Worm (Caenorhabditis elegans) whole organism, midembryonic: ENCODE results near the gene T07F10.5.

Experiments used
- T22C8.4 ChIP-seq: fragments of 200-800 bp; sonication (Bioruptor generic); IDR thresholded peaks from 2 replicates; pipeline ENCODE4 v1.3.6; 2022; ENCODE audit warnings: missing genetic modification characterization, missing compliant biosample characterization
- cog-1 ChIP-seq: sonication (generic microtip); optimal IDR thresholded peaks from 2 replicates; lab custom pipeline; 2016; ENCODE audit warnings: missing genetic modification characterization, missing compliant biosample characterization
- flt-1 ChIP-seq: fragments of 200-800 bp; sonication (Bioruptor generic); IDR thresholded peaks from 2 replicates; pipeline ENCODE4 v1.3.6; 2022; ENCODE audit warnings: missing genetic modification characterization, missing compliant biosample characterization
- klf-2 ChIP-seq: fragments of 200-800 bp; sonication (Bioruptor generic); conservative IDR thresholded peaks from 2 replicates; pipeline ENCODE4 v1.3.6; 2022; ENCODE audit warnings: missing genetic modification reagents, missing genetic modification characterization, missing compliant biosample characterization
- med-1 ChIP-seq: sonication (generic microtip); optimal IDR thresholded peaks from 2 replicates; lab custom pipeline; 2017; ENCODE audit warnings: missing genetic modification characterization, mild to moderate bottlenecking, missing compliant biosample characterization, antibody characterized with exemption, missing genetic modification reagents; ENCODE audit not compliant: insufficient read depth
- ref-1 ChIP-seq: fragments of 200-800 bp; sonication (Bioruptor generic); conservative IDR thresholded peaks from 2 replicates; pipeline ENCODE4 v1.3.6; 2022; ENCODE audit warnings: missing genetic modification reagents, missing genetic modification characterization, missing compliant biosample characterization
- tab-1 ChIP-seq: fragments of 200-800 bp; sonication (Bioruptor generic); IDR thresholded peaks from 2 replicates; pipeline ENCODE4 v1.3.6; 2022; ENCODE audit warnings: missing genetic modification characterization, missing compliant biosample characterization
- ztf-23 ChIP-seq: fragments of 200-800 bp; sonication (Bioruptor generic); IDR thresholded peaks from 2 replicates; pipeline ENCODE4 v1.3.6; 2022; ENCODE audit warnings: missing genetic modification reagents, missing genetic modification characterization, missing compliant biosample characterization
- ztf-29 ChIP-seq: fragments of 200-800 bp; sonication (Bioruptor generic); IDR thresholded peaks from 2 replicates; pipeline ENCODE4 v1.3.6; 2022; ENCODE audit warnings: missing genetic modification reagents, missing genetic modification characterization, missing compliant biosample characterization

T07F10.5 gene

DNA sequence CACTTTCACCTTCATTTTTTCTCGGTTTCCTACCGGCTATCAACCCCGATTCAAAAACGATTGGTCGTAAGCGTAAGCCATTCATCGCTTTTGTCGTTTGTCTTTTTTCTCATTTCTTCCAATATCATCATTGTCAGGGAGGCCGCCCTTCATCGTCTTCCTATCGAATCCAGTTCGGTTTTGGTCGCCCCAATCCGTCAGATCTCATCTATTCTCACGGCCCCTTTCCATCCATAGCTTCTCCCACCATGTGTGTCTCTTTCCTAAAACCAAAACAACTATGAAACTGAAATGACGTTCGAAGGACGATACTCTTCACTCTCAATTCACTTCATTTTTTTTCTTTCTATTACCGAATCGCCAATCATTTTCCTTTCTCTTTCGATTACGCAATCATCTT is 10.1 kb downstream of the T07F10.5 start:
- TF ChIP-seq tab-1 (GFP tag; lab: Robert Waterston, UW) (no peak), flt-1 (no peak), cog-1 (tag; lab: Kevin White, UChicago) (no peak), ztf-29 (no peak), med-1 (no peak), klf-2 (GFP tag; lab: Robert Waterston, UW) (no peak), ref-1 (no peak), ztf-23 (GFP tag; lab: Robert Waterston, UW) (no peak)

DNA sequence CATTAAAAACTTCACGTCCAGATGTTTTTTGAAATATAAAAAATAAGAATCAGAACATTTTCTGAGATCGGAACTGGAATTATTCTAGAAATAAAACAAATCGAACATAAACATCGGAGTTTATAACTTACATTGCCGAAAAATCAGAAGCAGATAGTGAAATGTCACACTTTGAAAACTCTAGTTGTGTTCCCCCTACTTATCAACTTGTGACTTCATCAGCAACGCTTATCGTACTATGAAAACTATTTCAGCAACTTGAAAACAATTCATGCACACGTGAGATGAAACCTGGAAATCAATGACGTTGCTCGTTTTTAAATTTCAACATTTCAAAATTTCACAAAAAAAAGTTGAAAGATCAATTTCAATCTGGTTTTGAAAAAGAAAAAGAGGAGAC is 11.0 kb downstream of the T07F10.5 start:
- no peak for TF ChIP-seq med-1
- TF ChIP-seq ztf-29, result no peak
- no peak for TF ChIP-seq klf-2 (GFP tag; lab: Robert Waterston, UW)
- TF ChIP-seq flt-1, result no peak
- TF ChIP-seq ref-1, result no peak
- no peak for TF ChIP-seq ztf-23 (GFP tag; lab: Robert Waterston, UW)
- TF ChIP-seq tab-1 (GFP tag; lab: Robert Waterston, UW), result no peak
- TF ChIP-seq T22C8.4 (GFP tag; lab: Robert Waterston, UW), result no peak
- TF ChIP-seq cog-1 (tag; lab: Kevin White, UChicago), result no peak

DNA sequence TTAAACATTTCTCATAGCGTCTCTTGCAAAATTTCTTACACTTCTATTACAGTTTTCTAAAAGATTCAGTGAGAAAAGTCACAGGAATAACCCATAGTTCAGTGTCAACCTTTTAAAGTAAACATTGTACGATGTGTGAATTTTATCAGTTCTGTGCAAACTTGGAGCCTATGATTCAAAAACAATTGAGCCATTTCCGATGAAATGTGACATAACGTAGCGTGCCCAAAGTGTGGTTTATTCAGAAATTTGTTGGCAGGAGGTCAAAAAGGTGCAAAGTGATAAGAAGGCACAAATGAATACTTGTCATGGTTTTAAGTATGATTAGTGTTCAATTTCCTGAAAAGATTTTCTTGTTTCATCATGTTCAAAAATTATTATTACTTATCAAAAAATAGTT is 11.9 kb downstream of the T07F10.5 start:
- TF ChIP-seq flt-1 (no peak), cog-1 (tag; lab: Kevin White, UChicago) (no peak), ztf-23 (GFP tag; lab: Robert Waterston, UW) (no peak), tab-1 (GFP tag; lab: Robert Waterston, UW) (no peak), T22C8.4 (GFP tag; lab: Robert Waterston, UW) (no peak), klf-2 (GFP tag; lab: Robert Waterston, UW) (no peak), ztf-29 (no peak), ref-1 (no peak), med-1 (no peak)

DNA sequence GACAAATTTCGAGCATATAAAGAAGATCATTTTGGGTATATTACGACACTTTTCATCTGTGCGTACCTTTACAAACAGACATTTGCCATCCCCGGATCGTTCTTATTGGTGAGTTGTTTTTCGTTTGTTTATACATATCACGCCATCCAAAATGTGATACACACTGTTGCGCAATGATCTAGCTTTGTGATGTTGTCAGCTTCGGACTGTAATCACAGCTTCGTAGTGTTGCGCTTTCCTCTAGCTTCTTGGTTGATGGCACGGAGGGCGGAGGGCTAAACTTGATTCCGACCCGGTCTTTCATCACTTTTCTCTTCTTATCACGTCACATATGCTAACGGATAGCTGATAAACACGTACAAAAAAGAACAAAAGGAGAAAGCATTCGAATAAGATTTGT is 13.6 kb downstream of the T07F10.5 start:
- TF ChIP-seq med-1 (no peak), ztf-23 (GFP tag; lab: Robert Waterston, UW) (no peak), ztf-29 (no peak), flt-1 (no peak), klf-2 (GFP tag; lab: Robert Waterston, UW) (no peak), ref-1 (no peak), tab-1 (GFP tag; lab: Robert Waterston, UW) (no peak), cog-1 (tag; lab: Kevin White, UChicago) (no peak), T22C8.4 (GFP tag; lab: Robert Waterston, UW) (no peak)

DNA sequence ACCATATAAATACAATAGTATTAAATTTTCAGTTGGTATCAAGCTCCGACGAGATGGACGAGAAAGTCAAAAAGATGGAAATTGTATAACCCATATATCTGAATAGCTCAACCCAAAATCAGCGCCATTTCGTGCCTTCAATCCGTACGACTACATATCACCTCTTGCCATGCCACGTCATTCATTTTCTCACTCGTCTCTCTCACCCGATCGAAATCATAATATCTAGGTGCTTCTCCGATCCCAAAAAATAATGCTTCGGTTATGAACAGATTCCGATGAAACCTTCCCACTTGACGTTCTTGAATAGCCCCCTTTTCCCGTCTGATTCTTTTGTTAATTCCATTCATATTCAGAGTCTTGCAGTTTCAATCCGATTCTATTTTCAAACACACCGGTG is 15.7 kb downstream of the T07F10.5 start:
- no peak for TF ChIP-seq ztf-23 (GFP tag; lab: Robert Waterston, UW)
- no peak for TF ChIP-seq cog-1 (tag; lab: Kevin White, UChicago)
- TF ChIP-seq tab-1 (GFP tag; lab: Robert Waterston, UW), result no peak
- no peak for TF ChIP-seq ref-1
- no peak for TF ChIP-seq T22C8.4 (GFP tag; lab: Robert Waterston, UW)
- no peak for TF ChIP-seq klf-2 (GFP tag; lab: Robert Waterston, UW)
- no peak for TF ChIP-seq med-1
- TF ChIP-seq ztf-29, result no peak
- TF ChIP-seq flt-1, result no peak

DNA sequence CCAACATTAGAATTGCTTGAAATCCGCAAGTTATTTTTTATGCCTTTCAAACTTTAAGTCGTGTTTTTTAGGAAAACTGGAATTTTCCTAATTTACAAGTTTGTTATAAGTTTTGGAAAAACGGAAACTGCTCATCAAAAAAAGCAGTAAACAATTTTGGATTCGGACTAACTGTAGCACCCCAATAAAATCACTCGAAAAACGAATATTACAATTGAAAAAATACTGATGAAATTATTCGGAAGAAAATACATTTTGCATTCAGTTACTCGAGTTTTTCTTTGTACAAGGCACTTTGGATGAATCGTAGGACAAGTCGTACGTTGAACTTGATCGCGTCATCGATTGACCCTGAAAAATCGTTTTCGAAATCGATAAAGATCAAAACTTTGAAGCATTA is 16.7 kb downstream of the T07F10.5 start:
- TF ChIP-seq ref-1, result no peak
- no peak for TF ChIP-seq flt-1
- TF ChIP-seq med-1, result no peak
- TF ChIP-seq klf-2 (GFP tag; lab: Robert Waterston, UW), result no peak
- TF ChIP-seq T22C8.4 (GFP tag; lab: Robert Waterston, UW), result no peak
- TF ChIP-seq cog-1 (tag; lab: Kevin White, UChicago), result no peak
- no peak for TF ChIP-seq tab-1 (GFP tag; lab: Robert Waterston, UW)
- TF ChIP-seq ztf-29, result no peak
- no peak for TF ChIP-seq ztf-23 (GFP tag; lab: Robert Waterston, UW)

DNA sequence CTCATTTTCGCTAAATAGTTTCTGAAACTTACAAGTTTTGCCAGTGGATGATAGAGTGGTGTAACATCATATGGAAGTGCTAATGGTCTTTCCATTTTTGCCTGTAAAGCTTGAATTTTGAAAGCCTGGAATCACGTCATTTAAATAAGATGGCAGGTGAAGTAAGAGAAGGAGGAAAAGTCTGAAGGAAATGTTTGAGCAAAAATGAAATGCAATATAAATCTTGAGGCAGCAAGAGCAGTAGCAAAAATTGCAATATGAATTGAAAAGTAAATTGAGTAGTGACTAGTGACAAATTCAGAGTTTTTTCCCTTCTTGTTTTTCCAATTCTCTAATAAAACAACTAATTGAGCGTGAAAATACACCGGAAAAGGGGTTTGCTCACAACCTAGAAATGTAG is 20.1 kb downstream of the T07F10.5 start, which contains the start of gene glb-24:
Gene glb-24, minus strand, starts transcription at position 101 of the 400 bp plus-strand sequence.
- TF ChIP-seq T22C8.4 (GFP tag; lab: Robert Waterston, UW) (no peak), ztf-23 (GFP tag; lab: Robert Waterston, UW) (no peak)

DNA sequence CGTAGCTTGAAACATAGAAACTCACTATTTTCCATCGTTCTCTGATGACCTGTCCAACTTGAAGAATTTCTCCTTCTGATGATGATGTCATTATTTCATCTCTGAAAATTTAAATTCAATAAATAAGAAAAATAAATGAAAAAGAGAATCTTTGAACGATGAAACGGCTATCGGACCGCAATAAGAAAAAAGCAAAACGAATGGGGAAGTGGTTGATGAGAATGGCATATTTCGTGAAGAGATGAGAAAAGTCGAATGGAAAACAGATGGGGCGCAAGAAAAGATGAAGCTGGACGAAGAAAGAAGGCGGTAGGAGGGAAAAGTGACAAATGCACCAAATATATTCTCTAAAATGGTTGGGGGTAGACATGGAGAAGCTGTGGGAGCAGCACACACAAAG is 30.1 kb downstream of the T07F10.5 start, which contains the start of gene ttbk-7:
Gene ttbk-7, minus strand, starts transcription at position 101 of the 400 bp plus-strand sequence.
- TF ChIP-seq ztf-23 (GFP tag; lab: Robert Waterston, UW) (no peak), cog-1 (tag; lab: Kevin White, UChicago) (no peak), flt-1 (no peak), tab-1 (GFP tag; lab: Robert Waterston, UW) (no peak), T22C8.4 (GFP tag; lab: Robert Waterston, UW) (no peak), med-1 (no peak), ref-1 (no peak)

DNA sequence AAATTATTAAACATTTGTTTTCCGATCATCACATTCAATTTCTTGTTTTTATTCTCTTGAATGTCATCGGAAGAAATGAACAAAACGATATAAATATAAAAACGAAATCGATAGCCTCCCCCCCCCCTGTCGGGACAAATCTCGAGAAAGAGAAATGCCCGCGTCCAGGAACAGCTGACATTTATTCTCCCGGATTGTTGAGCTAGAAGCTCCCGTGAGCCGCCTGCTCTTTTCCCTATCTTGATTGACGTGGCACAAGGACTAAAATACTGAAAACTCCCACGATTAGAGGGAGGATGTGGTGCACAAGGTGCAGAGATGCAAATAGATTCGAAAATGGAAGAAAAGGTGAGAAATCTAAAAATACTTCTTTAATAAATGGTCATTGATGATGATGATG is 31.1 kb downstream of the T07F10.5 start:
- TF ChIP-seq ref-1, result no peak
- no peak for TF ChIP-seq flt-1
- no peak for TF ChIP-seq cog-1 (tag; lab: Kevin White, UChicago)

DNA sequence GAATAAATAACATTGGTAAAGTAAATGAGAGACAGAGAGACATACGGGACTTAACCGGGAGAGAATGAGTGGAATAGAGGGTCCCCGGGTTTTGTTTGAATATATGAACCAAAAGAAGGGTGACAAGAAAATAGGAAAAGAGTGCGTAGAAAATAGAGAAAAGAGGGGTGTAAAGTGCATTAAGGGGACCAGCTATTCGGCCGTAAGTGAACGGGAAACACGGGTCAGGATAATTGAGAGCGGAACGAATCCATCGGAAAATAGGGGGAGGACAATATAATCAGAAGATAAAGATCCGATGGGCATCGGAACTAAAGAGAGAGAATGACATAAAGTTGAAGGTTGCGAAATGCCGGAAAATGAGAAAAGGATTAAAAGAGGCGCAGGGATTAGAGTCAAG is 31.6 kb downstream of the T07F10.5 start:
- no peak for TF ChIP-seq ztf-23 (GFP tag; lab: Robert Waterston, UW)
- TF ChIP-seq tab-1 (GFP tag; lab: Robert Waterston, UW), result no peak
- TF ChIP-seq cog-1 (tag; lab: Kevin White, UChicago), result no peak
- no peak for TF ChIP-seq flt-1
- TF ChIP-seq ztf-29, result no peak
- no peak for TF ChIP-seq ref-1
- TF ChIP-seq klf-2 (GFP tag; lab: Robert Waterston, UW), result no peak
- TF ChIP-seq med-1, result no peak
- no peak for TF ChIP-seq T22C8.4 (GFP tag; lab: Robert Waterston, UW)

DNA sequence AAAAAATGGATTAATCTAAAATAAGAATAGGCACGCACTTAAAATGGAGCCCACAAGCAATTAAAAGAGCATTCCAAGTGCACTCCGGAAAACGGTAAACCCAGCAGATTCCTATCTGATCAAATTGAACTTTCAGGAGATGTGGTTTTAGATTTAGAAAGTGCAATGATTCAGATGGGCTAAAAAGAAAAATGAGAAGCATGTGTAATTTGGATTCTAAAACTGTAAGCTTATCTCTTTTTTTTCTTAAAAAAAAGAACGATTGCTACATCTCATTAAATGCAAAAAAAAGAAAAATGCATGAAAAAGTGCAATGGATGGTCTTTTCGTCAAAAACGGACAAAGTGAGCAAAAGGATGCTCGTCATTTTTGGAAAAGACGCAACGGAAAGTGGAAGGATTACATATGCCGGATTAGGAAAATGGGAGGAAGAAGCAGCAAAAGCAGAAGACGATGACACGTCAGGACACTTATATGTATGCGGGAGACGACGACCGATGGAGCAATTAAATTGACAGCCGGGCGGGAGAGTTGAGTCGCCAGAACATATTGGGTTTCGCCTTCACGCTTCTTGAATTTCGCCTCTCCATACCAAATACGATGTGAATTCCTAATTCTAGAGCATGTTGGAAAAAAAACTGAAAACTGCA is 33.0 kb downstream of the T07F10.5 start:
- no peak for TF ChIP-seq cog-1 (tag; lab: Kevin White, UChicago)
- TF ChIP-seq klf-2 (GFP tag; lab: Robert Waterston, UW), result no peak
- no peak for TF ChIP-seq flt-1
- TF ChIP-seq ztf-23 (GFP tag; lab: Robert Waterston, UW), result no peak
- TF ChIP-seq ref-1, result no peak
- no peak for TF ChIP-seq ztf-29
- TF ChIP-seq T22C8.4 (GFP tag; lab: Robert Waterston, UW), result no peak
- TF ChIP-seq med-1, result no peak
- no peak for TF ChIP-seq tab-1 (GFP tag; lab: Robert Waterston, UW)
